Worm (Caenorhabditis elegans) whole organism, midembryonic: ENCODE results near the gene ZK1290.11.

Experiments used
- cog-1 ChIP-seq: sonication (generic microtip); optimal IDR thresholded peaks from 2 replicates; lab custom pipeline; 2016; ENCODE audit warnings: missing genetic modification characterization, missing compliant biosample characterization
- flt-1 ChIP-seq: fragments of 200-800 bp; sonication (Bioruptor generic); IDR thresholded peaks from 2 replicates; pipeline ENCODE4 v1.3.6; 2022; ENCODE audit warnings: missing genetic modification characterization, missing compliant biosample characterization
- klf-2 ChIP-seq: fragments of 200-800 bp; sonication (Bioruptor generic); conservative IDR thresholded peaks from 2 replicates; pipeline ENCODE4 v1.3.6; 2022; ENCODE audit warnings: missing genetic modification reagents, missing genetic modification characterization, missing compliant biosample characterization

ce11 chrII:7521420-7521819, 40.0 kb downstream of the ZK1290.11 start:
- TF ChIP-seq flt-1 (GFP tag; lab: Robert Waterston, UW) (no peak), klf-2 (GFP tag; lab: Robert Waterston, UW) (no peak), cog-1 (tag; lab: Kevin White, UChicago) (no peak)
